Worm (Caenorhabditis elegans) whole organism, L2 larva: ENCODE data around the gene prp-6.
A peak's percentile ranks its signal among the peaks of the same experiment; 100 is the strongest.
"Not testable (repeated sequence)": the region's sequence is repeated elsewhere in the genome, so short reads cannot be mapped to it uniquely, and the experiment has no call there.

Experiments
- C34F6.9 ChIP-seq: fragments of 150-350 bp; optimal IDR thresholded peaks from 2 replicates; lab custom pipeline; 2014; ENCODE audit warnings: missing biosample characterization, missing genetic modification characterization
- F13H6.1 ChIP-seq: sonication (generic microtip); optimal IDR thresholded peaks from 2 replicates; lab custom pipeline; 2016; ENCODE audit warnings: missing genetic modification characterization, missing compliant biosample characterization
- R02D3.7 ChIP-seq: fragments of 150-350 bp; optimal IDR thresholded peaks from 2 replicates; lab custom pipeline; 2014; ENCODE audit warnings: missing biosample characterization, missing genetic modification characterization
- alr-1 ChIP-seq: fragments of 150-350 bp; optimal IDR thresholded peaks from 2 replicates; lab custom pipeline; 2014; ENCODE audit warnings: missing biosample characterization, missing genetic modification characterization
- ama-1 ChIP-seq: fragments of 150-350 bp; optimal IDR thresholded peaks from 2 replicates; lab custom pipeline; 2018; ENCODE audit warnings: inconsistent platforms
- blmp-1 ChIP-seq: sonication (generic microtip); optimal IDR thresholded peaks from 2 replicates; lab custom pipeline; 2017; ENCODE audit warnings: missing genetic modification characterization, mild to moderate bottlenecking, missing compliant biosample characterization, antibody characterized with exemption, moderate library complexity; ENCODE audit not compliant: insufficient read depth
- dmd-4 ChIP-seq: sonication (generic microtip); optimal IDR thresholded peaks from 2 replicates; lab custom pipeline; 2017; ENCODE audit warnings: missing biosample characterization, missing genetic modification characterization
- egl-27 ChIP-seq: sonication (generic microtip); optimal IDR thresholded peaks from 3 replicates; lab custom pipeline; 2017; ENCODE audit warnings: missing biosample characterization, missing genetic modification reagents, missing genetic modification characterization
- gmeb-1 ChIP-seq: fragments of 150-350 bp; optimal IDR thresholded peaks from 2 replicates; lab custom pipeline; 2014; ENCODE audit warnings: missing biosample characterization, missing genetic modification characterization
- lin-11 ChIP-seq: fragments of 150-350 bp; sonication (generic microtip); optimal IDR thresholded peaks from 2 replicates; lab custom pipeline; 2014; ENCODE audit warnings: missing biosample characterization, missing genetic modification characterization, inconsistent platforms, mixed read lengths
- lin-13 ChIP-seq: fragments of 150-350 bp; optimal IDR thresholded peaks from 2 replicates; lab custom pipeline; 2014; ENCODE audit warnings: missing biosample characterization, missing genetic modification reagents, missing genetic modification characterization
- lin-39 ChIP-seq: fragments of 150-350 bp; optimal IDR thresholded peaks from 2 replicates; lab custom pipeline; 2014; ENCODE audit warnings: missing biosample characterization, missing genetic modification reagents, missing genetic modification characterization
- mab-5 ChIP-seq: fragments of 150-350 bp; optimal IDR thresholded peaks from 2 replicates; lab custom pipeline; 2014; ENCODE audit warnings: missing biosample characterization, missing genetic modification characterization
- nhr-10 ChIP-seq: sonication (generic microtip); optimal IDR thresholded peaks from 2 replicates; lab custom pipeline; 2017; ENCODE audit warnings: missing biosample characterization, missing genetic modification characterization
- nhr-11 ChIP-seq: fragments of 150-350 bp; optimal IDR thresholded peaks from 2 replicates; lab custom pipeline; 2014; ENCODE audit warnings: missing biosample characterization, missing genetic modification characterization
- nhr-12 ChIP-seq: fragments of 150-350 bp; optimal IDR thresholded peaks from 2 replicates; lab custom pipeline; 2014; ENCODE audit warnings: missing biosample characterization, missing genetic modification characterization
- nhr-129 ChIP-seq: fragments of 150-350 bp; optimal IDR thresholded peaks from 2 replicates; lab custom pipeline; 2014; ENCODE audit warnings: missing biosample characterization, missing genetic modification characterization
- nhr-21 ChIP-seq: fragments of 150-350 bp; optimal IDR thresholded peaks from 2 replicates; lab custom pipeline; 2014; ENCODE audit warnings: missing biosample characterization, missing genetic modification characterization
- nhr-23 ChIP-seq: fragments of 150-350 bp; optimal IDR thresholded peaks from 2 replicates; lab custom pipeline; 2014; ENCODE audit warnings: missing biosample characterization, missing genetic modification reagents, missing genetic modification characterization
- nhr-237 ChIP-seq: fragments of 150-350 bp; optimal IDR thresholded peaks from 2 replicates; lab custom pipeline; 2014; ENCODE audit warnings: missing biosample characterization, missing genetic modification characterization
- nhr-25 ChIP-seq: fragments of 150-350 bp; sonication (generic microtip); optimal IDR thresholded peaks from 3 replicates; lab custom pipeline; 2014; ENCODE audit warnings: missing biosample characterization, missing genetic modification characterization
- nhr-6 ChIP-seq: fragments of 150-350 bp; optimal IDR thresholded peaks from 2 replicates; lab custom pipeline; 2014; ENCODE audit warnings: missing biosample characterization, missing genetic modification characterization
- nhr-77 ChIP-seq: fragments of 150-350 bp; optimal IDR thresholded peaks from 2 replicates; lab custom pipeline; 2014; ENCODE audit warnings: missing biosample characterization, missing genetic modification characterization
- peb-1 ChIP-seq: fragments of 150-350 bp; optimal IDR thresholded peaks from 2 replicates; lab custom pipeline; 2014; ENCODE audit warnings: missing biosample characterization, missing genetic modification characterization
- sem-4 ChIP-seq: fragments of 150-350 bp; optimal IDR thresholded peaks from 2 replicates; lab custom pipeline; 2014; ENCODE audit warnings: missing biosample characterization, missing genetic modification reagents, missing genetic modification characterization
- skn-1 ChIP-seq: sonication (generic microtip); optimal IDR thresholded peaks from 2 replicates; lab custom pipeline; 2017; ENCODE audit warnings: missing biosample characterization, missing genetic modification characterization
- sma-3 ChIP-seq: sonication (generic microtip); optimal IDR thresholded peaks from 2 replicates; lab custom pipeline; 2016; ENCODE audit warnings: missing genetic modification reagents, missing genetic modification characterization, missing compliant biosample characterization
- snpc-4 ChIP-seq: fragments of 150-350 bp; optimal IDR thresholded peaks from 2 replicates; lab custom pipeline; 2014; ENCODE audit warnings: missing biosample characterization, missing genetic modification characterization
- unc-39 ChIP-seq: fragments of 150-350 bp; optimal IDR thresholded peaks from 2 replicates; lab custom pipeline; 2014; ENCODE audit warnings: missing biosample characterization, missing genetic modification characterization
- ztf-1 ChIP-seq: fragments of 200-800 bp; sonication (Bioruptor generic); conservative IDR thresholded peaks from 2 replicates; pipeline ENCODE4 v1.3.6; 2022; ENCODE audit warnings: missing genetic modification characterization, missing compliant biosample characterization
- ztf-11 ChIP-seq: sonication (generic microtip); optimal IDR thresholded peaks from 2 replicates; lab custom pipeline; 2017; ENCODE audit warnings: missing biosample characterization, missing genetic modification characterization
- ztf-4 ChIP-seq: fragments of 150-350 bp; optimal IDR thresholded peaks from 2 replicates; lab custom pipeline; 2014; ENCODE audit warnings: missing biosample characterization, missing genetic modification characterization

Gene prp-6

DNA sequence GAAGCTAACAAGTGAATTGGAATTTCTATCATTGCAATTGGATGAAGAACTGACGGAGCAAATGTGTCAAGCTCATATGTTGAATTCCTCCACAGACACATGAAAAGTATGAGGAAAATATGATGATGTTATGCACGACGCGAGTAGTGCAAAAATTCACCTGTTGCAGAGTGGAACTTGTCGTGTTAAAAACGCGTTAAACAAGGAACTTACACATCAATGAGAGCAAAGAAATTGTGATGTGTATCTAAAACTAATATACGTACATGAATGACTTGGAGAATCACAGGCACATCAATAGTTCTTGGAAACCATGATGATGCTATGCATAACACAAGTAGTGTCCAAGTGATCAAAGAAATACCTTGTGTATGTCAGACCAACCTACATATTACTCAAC, 5.1 kb upstream of the prp-6 start, which contains the start of gene srh-134:
Gene srh-134 (minus strand): TSS at position 101 of the 400 bp plus-strand sequence.
- TF ChIP-seq egl-27 (tag; lab: Kevin White, UChicago) (no peak), nhr-25 (no peak), sem-4 (tag; lab: Kevin White, UChicago) (no peak), alr-1 (tag; lab: Kevin White, UChicago) (no peak), ztf-11 (tag; lab: Kevin White, UChicago) (no peak), ztf-1 (GFP tag; lab: Robert Waterston, UW) (no peak), F13H6.1 (no peak)
- TF ChIP-seq, all 48 proteins: peak for 0

DNA sequence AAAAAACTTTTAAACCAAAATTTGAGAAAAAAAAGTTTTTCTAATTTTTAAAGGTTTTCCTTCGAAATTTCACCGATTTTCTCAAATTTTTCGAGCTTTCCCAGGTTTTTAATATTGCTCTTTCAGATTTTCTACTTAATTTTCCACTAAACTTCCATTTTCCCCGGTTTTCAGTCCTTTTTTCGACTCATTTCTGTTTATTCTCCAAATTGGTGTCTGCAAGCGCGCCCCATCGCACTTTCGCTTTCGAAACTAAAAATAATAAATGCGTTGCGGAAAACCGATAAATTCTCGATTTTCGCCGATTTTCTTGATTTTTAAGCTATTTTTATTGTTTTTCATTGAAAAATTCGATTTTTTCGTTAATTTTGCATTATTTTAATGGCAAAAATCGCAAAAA, 815 bp upstream of the prp-6 start:
- TF ChIP-seq blmp-1 (tag; lab: Kevin White, UChicago) (peak; percentile 2), nhr-237 (tag; lab: Kevin White, UChicago) (no peak), C34F6.9 (tag; lab: Kevin White, UChicago) (peak; percentile 40)
- TF ChIP-seq, all 48 proteins: peak for 2

DNA sequence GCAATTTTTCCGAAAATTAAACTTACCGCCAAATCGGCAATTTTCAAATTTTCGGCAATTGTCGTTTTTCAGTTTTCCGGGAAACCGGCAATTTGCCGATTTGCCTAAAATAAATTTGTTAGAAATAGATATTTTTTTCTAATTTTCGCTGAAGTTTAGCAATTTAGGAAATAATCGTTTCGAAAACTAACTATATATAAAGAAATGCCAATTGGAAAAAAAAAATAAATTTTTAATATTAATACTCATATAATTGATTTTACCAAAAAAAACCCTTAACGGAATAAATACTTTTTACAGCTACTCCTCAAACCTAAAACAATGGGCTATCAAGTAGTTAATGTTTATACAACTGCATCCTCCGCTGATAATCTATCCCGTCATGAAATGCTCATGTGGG, 21.0 kb downstream of the prp-6 start, which contains the start of gene ebp-1:
Gene ebp-1 (plus strand): TSS at position 301 of the 400 bp plus-strand sequence.
- TF ChIP-seq dmd-4 (tag; lab: Kevin White, UChicago): no peak
- no peak for TF ChIP-seq lin-39 (tag; lab: Kevin White, UChicago)
- no peak for TF ChIP-seq nhr-10
- no peak for TF ChIP-seq nhr-6 (tag; lab: Kevin White, UChicago)
- no peak for TF ChIP-seq nhr-77 (tag; lab: Kevin White, UChicago)
- TF ChIP-seq skn-1 (tag; lab: Kevin White, UChicago): no peak
- TF ChIP-seq sma-3 (GFP tag; lab: Kevin White, UChicago): no peak
- TF ChIP-seq peb-1 (tag; lab: Kevin White, UChicago): no peak
- no peak for TF ChIP-seq snpc-4
- no peak for TF ChIP-seq lin-11 (tag; lab: Kevin White, UChicago)
- no peak for TF ChIP-seq blmp-1 (tag; lab: Kevin White, UChicago)
- no peak for TF ChIP-seq nhr-129 (tag; lab: Kevin White, UChicago)
- no peak for TF ChIP-seq ztf-1 (GFP tag; lab: Robert Waterston, UW)
- no peak for TF ChIP-seq nhr-21
- TF ChIP-seq C34F6.9 (tag; lab: Kevin White, UChicago): no peak
- no peak for TF ChIP-seq nhr-11 (tag; lab: Kevin White, UChicago)

DNA sequence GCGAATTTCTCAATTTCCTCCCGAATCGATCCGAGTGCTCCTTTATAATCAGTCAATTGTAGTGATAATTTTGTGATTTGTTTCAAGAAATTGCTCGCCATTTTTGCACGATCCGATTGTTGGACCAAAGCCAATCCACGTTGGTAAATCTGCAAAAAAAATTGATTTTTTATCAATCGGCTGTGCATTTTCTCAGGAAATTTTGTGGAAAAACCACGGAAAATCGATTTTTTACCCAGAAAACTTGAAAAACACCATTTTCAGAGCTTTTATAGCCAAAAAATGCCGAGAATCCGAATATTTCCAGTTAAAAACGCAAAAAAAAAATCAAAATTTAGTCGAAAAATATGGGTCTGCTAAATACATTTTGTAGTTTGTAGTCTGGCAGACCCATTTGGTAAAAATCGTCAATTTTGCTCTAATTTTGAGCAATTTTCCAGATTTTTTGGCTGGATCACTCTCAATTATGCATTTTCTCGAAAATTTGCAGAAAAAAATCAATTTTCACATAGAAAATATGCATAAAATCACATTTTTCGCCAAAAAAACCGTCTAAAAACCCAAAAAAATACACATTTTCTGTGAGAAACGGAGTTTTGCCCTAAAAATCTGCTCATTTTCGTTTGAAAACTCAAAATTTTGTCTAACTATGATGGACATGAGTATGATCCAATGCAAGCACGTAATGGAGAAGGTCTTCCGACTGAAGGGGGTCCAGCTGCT, 33.2 kb downstream of the prp-6 start, which contains the start of the genes Y59A8B.25 and ebp-3:
Gene Y59A8B.25 (minus strand): TSS at position 101 of the 723 bp plus-strand sequence.
Gene ebp-3 (plus strand): TSS at position 673 of the 723 bp plus-strand sequence.
- TF ChIP-seq sma-3 (GFP tag; lab: Kevin White, UChicago); unc-39; dmd-4 (tag; lab: Kevin White, UChicago): not testable (repeated sequence)

DNA sequence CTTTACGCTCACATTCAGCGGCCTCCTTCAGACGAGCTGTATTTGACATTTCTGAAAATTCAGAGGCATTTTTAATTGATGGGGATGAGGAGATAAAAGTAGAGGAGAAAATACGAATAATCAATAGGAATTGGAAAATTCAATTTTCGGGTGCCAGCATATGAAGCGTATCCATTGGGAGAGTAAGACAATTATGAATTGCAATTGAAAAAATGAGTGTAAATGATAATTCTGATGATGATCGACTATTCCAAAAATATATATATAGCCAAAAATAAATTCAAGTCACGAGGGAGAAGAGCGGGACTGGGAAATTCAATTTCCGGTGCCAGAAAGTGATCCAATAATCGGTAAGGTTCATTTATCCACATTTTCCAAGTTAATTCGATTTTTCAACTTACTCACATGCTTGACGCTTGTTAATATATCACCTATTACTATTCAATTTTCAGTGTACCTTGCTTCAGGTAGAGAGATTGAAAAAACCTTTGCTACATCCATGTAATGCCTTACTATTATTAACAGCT, 44.0 kb downstream of the prp-6 start, which contains the start of gene Y59A8B.8:
Gene Y59A8B.8 (minus strand): TSS at position 51 of the 527 bp plus-strand sequence.
- TF ChIP-seq nhr-23 (tag; lab: Kevin White, UChicago) (no peak), lin-13 (GFP tag; lab: Kevin White, UChicago) (no peak), ama-1 (lab: Kevin White, UChicago) (no peak), gmeb-1 (tag; lab: Kevin White, UChicago) (no peak), ztf-11 (tag; lab: Kevin White, UChicago) (no peak), ztf-4 (tag; lab: Kevin White, UChicago) (no peak), nhr-10 (no peak), nhr-11 (tag; lab: Kevin White, UChicago) (no peak), nhr-12 (tag; lab: Kevin White, UChicago) (no peak), C34F6.9 (tag; lab: Kevin White, UChicago) (no peak), R02D3.7 (tag; lab: Kevin White, UChicago) (no peak), mab-5 (no peak), ztf-1 (GFP tag; lab: Robert Waterston, UW) (no peak), lin-39 (tag; lab: Kevin White, UChicago) (no peak), peb-1 (tag; lab: Kevin White, UChicago) (no peak), sem-4 (tag; lab: Kevin White, UChicago) (no peak), egl-27 (tag; lab: Kevin White, UChicago) (no peak), nhr-6 (tag; lab: Kevin White, UChicago) (no peak), skn-1 (tag; lab: Kevin White, UChicago) (no peak)
